Worm (Caenorhabditis elegans) whole organism, L4/young adult: ENCODE measurements around the gene ZK1236.5.

Experiments
- W03F9.2 ChIP-seq: fragments of 150-350 bp; optimal IDR thresholded peaks from 2 replicates; lab custom pipeline; 2014; ENCODE audit warnings: missing biosample characterization, missing genetic modification characterization
- dao-5 ChIP-seq: sonication (generic microtip); optimal IDR thresholded peaks from 2 replicates; lab custom pipeline; 2016; ENCODE audit warnings: missing genotype, missing genetic modification characterization, moderate library complexity, missing compliant biosample characterization
- him-1 ChIP-seq: sonication (generic microtip); optimal IDR thresholded peaks from 2 replicates; lab custom pipeline; 2016; ENCODE audit warnings: missing genotype, missing genetic modification reagents, missing genetic modification characterization, missing compliant biosample characterization

Gene ZK1236.5

ce11 chrIII:8413501-8413900, 18.5 kb downstream of the ZK1236.5 start:
- no peak for TF ChIP-seq him-1 (tag; lab: Kevin White, UChicago)
- TF ChIP-seq dao-5 (tag; lab: Kevin White, UChicago) = no peak
- TF ChIP-seq W03F9.2 (tag; lab: Kevin White, UChicago) = no peak

ce11 chrIII:8411976-8412375, 20.0 kb downstream of the ZK1236.5 start:
- TF ChIP-seq dao-5 (tag; lab: Kevin White, UChicago) (no peak), W03F9.2 (tag; lab: Kevin White, UChicago) (no peak), him-1 (tag; lab: Kevin White, UChicago) (no peak)

- TF ChIP-seq dao-5 (tag; lab: Kevin White, UChicago) = no peak
- no peak for TF ChIP-seq W03F9.2 (tag; lab: Kevin White, UChicago)
- TF ChIP-seq him-1 (tag; lab: Kevin White, UChicago) = no peak
These were observed 21.3 kb downstream of the ZK1236.5 start for ce11 chrIII:8410747-8411146.

ce11 chrIII:8409166-8409565, 22.8 kb downstream of the ZK1236.5 start, which contains the start of gene ZK353.9:
ZK353.9 (plus strand) TSS chrIII:8409496.
- TF ChIP-seq W03F9.2 (tag; lab: Kevin White, UChicago) (no peak), him-1 (tag; lab: Kevin White, UChicago) (no peak), dao-5 (tag; lab: Kevin White, UChicago) (no peak)

ce11 chrIII:8405449-8405962, 26.5 kb downstream of the ZK1236.5 start, which contains the start of the genes ubxn-4 and cyy-1:
ubxn-4 (minus strand) TSS chrIII:8405562.
cyy-1 (plus strand) TSS chrIII:8405874.
- peak; percentile 15 for TF ChIP-seq W03F9.2 (tag; lab: Kevin White, UChicago)
- TF ChIP-seq dao-5 (tag; lab: Kevin White, UChicago) = no peak
- no peak for TF ChIP-seq him-1 (tag; lab: Kevin White, UChicago)

- TF ChIP-seq W03F9.2 (tag; lab: Kevin White, UChicago) (no peak), him-1 (tag; lab: Kevin White, UChicago) (no peak), dao-5 (tag; lab: Kevin White, UChicago) (no peak)
These were observed 28.5 kb downstream of the ZK1236.5 start, which contains the start of gene cutc-1 for ce11 chrIII:8403507-8403906. cutc-1 (minus strand) TSS chrIII:8403607.

ce11 chrIII:8402633-8403032, 29.4 kb downstream of the ZK1236.5 start:
- no peak for TF ChIP-seq dao-5 (tag; lab: Kevin White, UChicago)
- TF ChIP-seq him-1 (tag; lab: Kevin White, UChicago) = no peak
- no peak for TF ChIP-seq W03F9.2 (tag; lab: Kevin White, UChicago)

ce11 chrIII:8401887-8402286, 30.1 kb downstream of the ZK1236.5 start, which contains the start of gene lap-1:
lap-1 (minus strand) TSS chrIII:8401928.
- no peak for TF ChIP-seq W03F9.2 (tag; lab: Kevin White, UChicago)
- no peak for TF ChIP-seq dao-5 (tag; lab: Kevin White, UChicago)
- TF ChIP-seq him-1 (tag; lab: Kevin White, UChicago) = no peak

- TF ChIP-seq W03F9.2 (tag; lab: Kevin White, UChicago) = no peak
- TF ChIP-seq him-1 (tag; lab: Kevin White, UChicago) = no peak
- TF ChIP-seq dao-5 (tag; lab: Kevin White, UChicago) = no peak
These were observed 31.5 kb downstream of the ZK1236.5 start for ce11 chrIII:8400478-8400877.

ce11 chrIII:8398411-8398810, 33.6 kb downstream of the ZK1236.5 start, which contains the start of gene ZK353.2:
ZK353.2 (plus strand) TSS chrIII:8398711.
- TF ChIP-seq him-1 (tag; lab: Kevin White, UChicago) = no peak
- TF ChIP-seq W03F9.2 (tag; lab: Kevin White, UChicago) = no peak
- no peak for TF ChIP-seq dao-5 (tag; lab: Kevin White, UChicago)

- no peak for TF ChIP-seq dao-5 (tag; lab: Kevin White, UChicago)
- TF ChIP-seq him-1 (tag; lab: Kevin White, UChicago) = no peak
- no peak for TF ChIP-seq W03F9.2 (tag; lab: Kevin White, UChicago)
These were observed 36.3 kb downstream of the ZK1236.5 start, which contains the start of gene ZK353.3 for ce11 chrIII:8395685-8396084. ZK353.3 (plus strand) TSS chrIII:8395985.

ce11 chrIII:8394374-8395302, 37.4 kb downstream of the ZK1236.5 start, which contains the start of gene ZK353.10:
ZK353.10 (minus strand) TSS chrIII:8394424.
- no peak for TF ChIP-seq W03F9.2 (tag; lab: Kevin White, UChicago)
- peak; percentile 41 for TF ChIP-seq him-1 (tag; lab: Kevin White, UChicago)

ce11 chrIII:8392307-8392706, 39.7 kb downstream of the ZK1236.5 start:
- TF ChIP-seq him-1 (tag; lab: Kevin White, UChicago) (peak; percentile 54), W03F9.2 (tag; lab: Kevin White, UChicago) (no peak)
